Worm (Caenorhabditis elegans): ENCODE data around the gene hot-3.
"Not testable (repeated sequence)": the region's sequence is repeated elsewhere in the genome, so short reads cannot be mapped to it uniquely, and the experiment has no call there.

- not testable (repeated sequence) for TF ChIP-seq ama-1 (optimal IDR thresholded peaks at IDR 0.05); scrt-1 (GFP tag; IDR thresholded peaks at IDR 0.05); aly-1 (tag; optimal IDR thresholded peaks at IDR 0.05); tbx-37 (GFP tag; conservative IDR thresholded peaks at IDR 0.05); hmg-4 (GFP tag; optimal IDR thresholded peaks at IDR 0.05); ceh-13 (GFP tag; optimal IDR thresholded peaks at IDR 0.05); F13C5.2 (tag; optimal IDR thresholded peaks at IDR 0.05)
These were observed 26.3 kb downstream of the hot-3 start for ce11 chrII:13905556-13905955.

Measured in whole organism, early embryonic.